Worm (Caenorhabditis elegans) whole organism, young adult: Measurements from ENCODE around the gene F43C11.12.

Experiments
- ceh-79 ChIP-seq: sonication (generic microtip); optimal IDR thresholded peaks from 2 replicates; lab custom pipeline; 2017; ENCODE audit warnings: mild to moderate bottlenecking, missing genetic modification characterization, missing compliant biosample characterization
- let-607 ChIP-seq, 2 experiments: fragments of 200-800 bp in 1 of 2; sonication (Bioruptor generic) in 1 of 2; sonication (generic microtip) in 1 of 2; optimal IDR thresholded peaks; 2 replicates each; lab custom pipeline; 2016 to 2018; ENCODE audit warnings: mild to moderate bottlenecking in 2 of 2, missing compliant biosample characterization in 2 of 2, missing genetic modification characterization in 2 of 2, moderate library complexity in 2 of 2, missing genotype in 1 of 2

DNA sequence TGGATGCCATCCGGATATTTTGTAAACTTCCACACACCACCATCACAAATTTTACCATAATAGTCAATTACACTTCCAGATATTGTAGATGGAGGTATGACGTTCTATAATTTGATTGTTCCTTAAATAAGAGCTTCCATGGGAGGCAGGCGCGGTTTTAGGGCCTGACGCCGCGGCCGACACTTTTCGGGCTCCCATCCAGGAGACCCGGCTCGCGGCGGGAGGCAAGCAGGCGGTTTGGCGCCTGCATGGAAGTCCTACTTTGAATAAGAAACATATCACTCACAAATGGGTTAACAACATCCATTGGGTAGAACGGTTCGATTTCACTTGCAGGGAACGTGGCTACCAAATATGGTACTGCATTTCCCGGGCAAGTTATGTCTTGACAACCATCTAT lies 13.2 kb upstream of the F43C11.12 start:
- TF ChIP-seq let-607 (tag; optimal IDR thresholded peaks at IDR 0.05; lab: Kevin White, UChicago) (no peak), ceh-79 (tag; lab: Kevin White, UChicago) (no peak)
